Fruit fly (Drosophila melanogaster) whole organism, wandering third instar larva: ENCODE data around the gene mRpL9.

Experiments
- CrebA ChIP-seq: fragments of 200-800 bp; sonication (Bioruptor generic); optimal IDR thresholded peaks from 2 replicates; lab custom pipeline; 2016; ENCODE audit warnings: missing biosample characterization, mild to moderate bottlenecking, missing genetic modification characterization, borderline replicate concordance
- Sp1 ChIP-seq: fragments of 200-800 bp; sonication (Bioruptor generic); optimal IDR thresholded peaks from 3 replicates; lab custom pipeline; 2019; ENCODE audit warnings: missing biosample characterization, mild to moderate bottlenecking, missing genetic modification characterization, moderate library complexity
- br ChIP-seq: fragments of 200-800 bp; sonication (Bioruptor generic); optimal IDR thresholded peaks from 2 replicates; lab custom pipeline; 2016; ENCODE audit warnings: missing biosample characterization, missing genetic modification characterization
- dl ChIP-seq, 2 experiments: fragments of 175-275, 200-275 bp in 1 of 2; fragments of 200-275 bp in 1 of 2; sonication (Bioruptor generic); optimal IDR thresholded peaks; lab custom pipeline; 2018; ENCODE audit warnings: mild to moderate bottlenecking in 2 of 2, missing biosample characterization in 2 of 2, missing genetic modification characterization in 2 of 2, moderate library complexity in 2 of 2; ENCODE audit not compliant: partially characterized antibody in 2 of 2, insufficient read depth in 1 of 2
- h ChIP-seq: fragments of 200-800 bp; sonication (Bioruptor generic); optimal IDR thresholded peaks from 3 replicates; lab custom pipeline; 2016; ENCODE audit warnings: missing biosample characterization, mild to moderate bottlenecking, missing genetic modification characterization
- lola ChIP-seq: fragments of >200 bp; optimal IDR thresholded peaks from 2 replicates; lab custom pipeline; 2017; ENCODE audit warnings: missing biosample characterization, missing genetic modification characterization
- pan ChIP-seq: fragments of >200 bp; optimal IDR thresholded peaks from 2 replicates; lab custom pipeline; 2017
- usp ChIP-seq: fragments of >200 bp; optimal IDR thresholded peaks from 2 replicates; lab custom pipeline; 2017; ENCODE audit warnings: missing biosample characterization, missing genetic modification characterization
- woc ChIP-seq: sonication (Bioruptor generic); optimal IDR thresholded peaks from 2 replicates; lab custom pipeline; 2016; ENCODE audit warnings: missing biosample characterization, mild to moderate bottlenecking, missing genetic modification characterization

- no peak for TF ChIP-seq woc (GFP tag; lab: Kevin White, UChicago)
- TF ChIP-seq usp (GFP tag; lab: Kevin White, UChicago), result no peak
- TF ChIP-seq br (GFP tag; lab: Kevin White, UChicago), result no peak
- no peak for TF ChIP-seq Sp1 (GFP tag; lab: Kevin White, UChicago)
- no peak for TF ChIP-seq pan (lab: Kevin White, UChicago)
- no peak for TF ChIP-seq lola
- TF ChIP-seq h (GFP tag; lab: Kevin White, UChicago), result no peak
- no peak for TF ChIP-seq dl (GFP tag; optimal IDR thresholded peaks at IDR 0.05; lab: Kevin White, UChicago; ENCODE audit: insufficient read depth in 1 of 2, partially characterized antibody in 2 of 2)
- TF ChIP-seq CrebA, result no peak
Measured at dm6 chr3R:15330472-15330871, at the start of gene mRpL9.
